Worm (Caenorhabditis elegans) whole organism, L2 larva: Measurements from ENCODE around the gene ZC506.1.

ENCODE experiments used
- C34F6.9 ChIP-seq: fragments of 150-350 bp; optimal IDR thresholded peaks from 2 replicates; lab custom pipeline; 2014; ENCODE audit warnings: missing biosample characterization, missing genetic modification characterization
- F13H6.1 ChIP-seq: sonication (generic microtip); optimal IDR thresholded peaks from 2 replicates; lab custom pipeline; 2016; ENCODE audit warnings: missing genetic modification characterization, missing compliant biosample characterization
- Y55F3AM.14 ChIP-seq: fragments of 200-800 bp; sonication (Bioruptor generic); optimal IDR thresholded peaks from 2 replicates; lab custom pipeline; 2018; ENCODE audit warnings: mild to moderate bottlenecking, missing genetic modification characterization, missing compliant biosample characterization
- ZK546.5 ChIP-seq: sonication (generic microtip); optimal IDR thresholded peaks from 2 replicates; lab custom pipeline; 2017; ENCODE audit warnings: missing biosample characterization, missing genetic modification characterization
- ama-1 ChIP-seq: fragments of 150-350 bp; optimal IDR thresholded peaks from 2 replicates; lab custom pipeline; 2018; ENCODE audit warnings: inconsistent platforms
- blmp-1 ChIP-seq: sonication (generic microtip); optimal IDR thresholded peaks from 2 replicates; lab custom pipeline; 2017; ENCODE audit warnings: missing genetic modification characterization, mild to moderate bottlenecking, missing compliant biosample characterization, antibody characterized with exemption, moderate library complexity; ENCODE audit not compliant: insufficient read depth
- ceh-16 ChIP-seq: fragments of 150-350 bp; optimal IDR thresholded peaks from 2 replicates; lab custom pipeline; 2014; ENCODE audit warnings: missing biosample characterization, missing genetic modification characterization
- dmd-4 ChIP-seq: sonication (generic microtip); optimal IDR thresholded peaks from 2 replicates; lab custom pipeline; 2017; ENCODE audit warnings: missing biosample characterization, missing genetic modification characterization
- egl-27 ChIP-seq: sonication (generic microtip); optimal IDR thresholded peaks from 3 replicates; lab custom pipeline; 2017; ENCODE audit warnings: missing biosample characterization, missing genetic modification reagents, missing genetic modification characterization
- elt-3 ChIP-seq: sonication (generic microtip); optimal IDR thresholded peaks from 2 replicates; lab custom pipeline; 2017; ENCODE audit warnings: missing biosample characterization, missing genetic modification characterization
- fos-1 ChIP-seq: fragments of 150-350 bp; optimal IDR thresholded peaks from 2 replicates; lab custom pipeline; 2014; ENCODE audit warnings: missing biosample characterization, missing genetic modification characterization
- lin-13 ChIP-seq: fragments of 150-350 bp; optimal IDR thresholded peaks from 2 replicates; lab custom pipeline; 2014; ENCODE audit warnings: missing biosample characterization, missing genetic modification reagents, missing genetic modification characterization
- lsy-2 ChIP-seq, 2 experiments: fragments of 150-350 bp in 1 of 2; sonication (generic microtip) in 1 of 2; optimal IDR thresholded peaks; 2 replicates each; lab custom pipeline; 2014 to 2017; ENCODE audit warnings: missing biosample characterization in 2 of 2, missing genetic modification characterization in 2 of 2
- mbf-1 ChIP-seq: sonication (generic microtip); optimal IDR thresholded peaks from 2 replicates; lab custom pipeline; 2017; ENCODE audit warnings: missing biosample characterization, missing genetic modification characterization
- mdl-1 ChIP-seq, 2 experiments: fragments of 150-350 bp in 1 of 2; sonication (generic microtip) in 1 of 2; optimal IDR thresholded peaks; 2 replicates each; lab custom pipeline; 2017; ENCODE audit warnings: missing biosample characterization in 2 of 2, missing genetic modification characterization in 2 of 2
- nhr-10 ChIP-seq: sonication (generic microtip); optimal IDR thresholded peaks from 2 replicates; lab custom pipeline; 2017; ENCODE audit warnings: missing biosample characterization, missing genetic modification characterization
- nhr-11 ChIP-seq: fragments of 150-350 bp; optimal IDR thresholded peaks from 2 replicates; lab custom pipeline; 2014; ENCODE audit warnings: missing biosample characterization, missing genetic modification characterization
- nhr-12 ChIP-seq: fragments of 150-350 bp; optimal IDR thresholded peaks from 2 replicates; lab custom pipeline; 2014; ENCODE audit warnings: missing biosample characterization, missing genetic modification characterization
- nhr-129 ChIP-seq: fragments of 150-350 bp; optimal IDR thresholded peaks from 2 replicates; lab custom pipeline; 2014; ENCODE audit warnings: missing biosample characterization, missing genetic modification characterization
- nhr-21 ChIP-seq: fragments of 150-350 bp; optimal IDR thresholded peaks from 2 replicates; lab custom pipeline; 2014; ENCODE audit warnings: missing biosample characterization, missing genetic modification characterization
- nhr-23 ChIP-seq: fragments of 150-350 bp; optimal IDR thresholded peaks from 2 replicates; lab custom pipeline; 2014; ENCODE audit warnings: missing biosample characterization, missing genetic modification reagents, missing genetic modification characterization
- nhr-237 ChIP-seq: fragments of 150-350 bp; optimal IDR thresholded peaks from 2 replicates; lab custom pipeline; 2014; ENCODE audit warnings: missing biosample characterization, missing genetic modification characterization
- nhr-25 ChIP-seq: fragments of 150-350 bp; sonication (generic microtip); optimal IDR thresholded peaks from 3 replicates; lab custom pipeline; 2014; ENCODE audit warnings: missing biosample characterization, missing genetic modification characterization
- peb-1 ChIP-seq: fragments of 150-350 bp; optimal IDR thresholded peaks from 2 replicates; lab custom pipeline; 2014; ENCODE audit warnings: missing biosample characterization, missing genetic modification characterization
- sem-4 ChIP-seq: fragments of 150-350 bp; optimal IDR thresholded peaks from 2 replicates; lab custom pipeline; 2014; ENCODE audit warnings: missing biosample characterization, missing genetic modification reagents, missing genetic modification characterization
- skn-1 ChIP-seq: sonication (generic microtip); optimal IDR thresholded peaks from 2 replicates; lab custom pipeline; 2017; ENCODE audit warnings: missing biosample characterization, missing genetic modification characterization
- sma-9 ChIP-seq, 2 experiments: fragments of 150-350 bp in 1 of 2; sonication (generic microtip) in 1 of 2; optimal IDR thresholded peaks; 2 replicates each; lab custom pipeline; 2014 to 2016; ENCODE audit warnings: missing genetic modification characterization in 2 of 2, mild to moderate bottlenecking in 1 of 2, missing biosample characterization in 1 of 2, missing compliant biosample characterization in 1 of 2, missing genetic modification reagents in 1 of 2, moderate library complexity in 1 of 2
- unc-39 ChIP-seq: fragments of 150-350 bp; optimal IDR thresholded peaks from 2 replicates; lab custom pipeline; 2014; ENCODE audit warnings: missing biosample characterization, missing genetic modification characterization
- unc-55 ChIP-seq: fragments of 150-350 bp; sonication (generic microtip); optimal IDR thresholded peaks from 3 replicates; lab custom pipeline; 2014; ENCODE audit warnings: missing biosample characterization, missing genetic modification reagents, missing genetic modification characterization
- ztf-1 ChIP-seq: fragments of 200-800 bp; sonication (Bioruptor generic); conservative IDR thresholded peaks from 2 replicates; pipeline ENCODE4 v1.3.6; 2022; ENCODE audit warnings: missing genetic modification characterization, missing compliant biosample characterization
- ztf-4 ChIP-seq: fragments of 150-350 bp; optimal IDR thresholded peaks from 2 replicates; lab custom pipeline; 2014; ENCODE audit warnings: missing biosample characterization, missing genetic modification characterization

Gene ZC506.1

DNA sequence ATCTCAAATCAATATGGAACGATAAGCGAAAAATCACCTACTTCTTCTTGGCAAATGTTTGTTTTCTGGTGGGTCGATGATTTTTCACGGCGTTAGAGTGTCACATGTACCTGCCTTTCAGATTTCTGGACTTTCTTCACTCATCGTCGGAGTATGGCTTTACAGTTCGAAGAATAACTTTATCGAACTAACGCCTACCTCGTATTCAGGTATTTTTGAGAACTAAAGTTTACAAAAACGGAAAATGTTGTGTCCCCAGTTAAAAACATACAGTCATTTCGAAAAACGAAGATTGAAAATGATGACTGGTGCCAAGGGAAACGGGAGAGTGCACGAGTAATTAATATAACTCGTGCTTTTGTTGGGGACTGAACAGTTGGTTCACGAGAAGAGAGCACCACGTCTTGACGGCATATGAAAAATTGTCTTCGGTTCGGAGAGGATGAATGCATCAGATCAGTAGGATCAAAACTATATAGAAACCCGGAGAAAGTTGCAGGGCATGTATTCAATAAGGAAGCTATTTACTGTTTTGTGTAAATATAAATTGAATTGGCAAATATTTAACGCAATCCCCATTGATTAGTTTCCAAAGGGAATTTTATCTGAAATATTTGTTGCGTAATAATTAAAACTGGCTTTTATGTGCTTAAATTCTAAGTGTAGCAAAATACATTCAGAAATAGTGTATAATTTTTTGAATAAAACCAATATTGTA is 25.3 kb upstream of the ZC506.1 start:
- peak; percentile 2 for TF ChIP-seq ama-1 (lab: Kevin White, UChicago)
- TF ChIP-seq nhr-129 (tag; lab: Kevin White, UChicago), result peak; percentile 38
- no peak for TF ChIP-seq ztf-4 (tag; lab: Kevin White, UChicago)
- no peak for TF ChIP-seq F13H6.1 (tag; lab: Kevin White, UChicago)

ce11 chrX:9934009-9934323 is 24.8 kb upstream of the ZC506.1 start:
- TF ChIP-seq mbf-1, result no peak
- TF ChIP-seq fos-1 (tag; lab: Kevin White, UChicago), result peak; percentile 79

DNA sequence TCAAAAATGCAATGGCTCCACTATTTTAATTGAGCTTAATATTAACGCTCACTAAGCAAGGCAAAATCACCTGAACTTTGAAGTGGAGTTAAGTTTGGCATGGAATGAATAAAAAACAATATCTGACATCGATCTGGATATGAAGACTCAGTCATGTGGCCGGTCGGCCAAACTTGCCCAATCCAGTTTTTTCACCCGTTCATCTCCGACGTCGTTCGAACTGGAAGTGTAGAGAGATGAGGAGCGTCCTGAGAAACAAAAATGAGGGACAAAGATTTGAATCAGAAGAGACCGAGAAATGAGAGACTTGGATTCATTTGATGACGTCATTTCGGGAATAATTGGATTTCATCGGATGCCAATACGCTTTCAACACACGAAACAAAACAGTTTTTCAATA is 20.7 kb upstream of the ZC506.1 start:
- TF ChIP-seq nhr-25 (tag; lab: Kevin White, UChicago) (peak; percentile 30), nhr-21 (tag; lab: Kevin White, UChicago) (peak; percentile 56), sem-4 (peak; percentile 39), ceh-16 (no peak), C34F6.9 (no peak)

DNA sequence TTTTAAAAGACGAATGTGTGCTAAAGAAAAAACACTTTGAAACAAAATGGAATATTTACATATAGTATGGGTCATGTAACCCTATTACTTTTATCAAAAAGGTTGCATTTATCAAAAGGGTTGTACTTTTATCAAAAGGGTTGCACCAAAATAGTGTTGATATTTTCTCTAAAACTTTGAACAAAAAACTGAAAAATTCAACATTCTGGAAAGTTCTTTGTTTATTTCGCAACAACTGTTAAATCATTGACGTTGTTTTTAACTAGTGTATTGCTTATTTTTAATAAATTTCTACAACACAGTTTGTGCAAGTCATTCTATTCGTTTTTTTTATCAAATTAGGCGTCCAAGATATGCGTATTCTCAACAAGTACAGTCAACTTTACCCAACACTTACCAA is 20.2 kb upstream of the ZC506.1 start, which contains the start of the genes C17G1.5 and C17G1.14:
Gene C17G1.5 (plus strand): TSS at position 266 of the 400 bp plus-strand sequence.
Gene C17G1.14 (plus strand): TSS at position 277 of the 400 bp plus-strand sequence.
- TF ChIP-seq peb-1 (no peak), unc-55 (GFP tag; lab: Kevin White, UChicago) (peak; percentile 2)

DNA sequence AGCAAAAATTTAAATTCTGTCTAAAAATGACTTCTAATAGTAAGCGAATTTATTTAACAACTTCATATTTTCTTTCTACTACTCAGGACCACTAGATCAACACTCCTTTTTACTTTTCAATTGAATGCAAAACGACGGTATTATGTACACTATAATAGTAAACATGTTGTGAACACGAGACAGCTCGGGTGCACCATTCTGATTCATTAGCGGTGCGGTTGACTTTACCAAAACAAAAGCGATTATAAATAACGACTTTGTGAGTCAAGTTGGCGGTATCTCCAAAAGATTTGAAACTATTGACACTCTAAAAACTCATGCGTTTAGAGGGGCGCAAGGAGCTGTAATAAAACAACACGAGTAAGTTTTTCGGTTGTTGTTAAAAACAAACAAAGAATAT is 18.2 kb upstream of the ZC506.1 start:
- TF ChIP-seq elt-3 (tag; lab: Kevin White, UChicago) (no peak), sem-4 (no peak), nhr-237 (tag; lab: Kevin White, UChicago) (no peak), dmd-4 (tag; lab: Kevin White, UChicago) (no peak), sma-9 (GFP tag; optimal IDR thresholded peaks at IDR 0.05; lab: Kevin White, UChicago) (no peak), sma-9 (tag; optimal IDR thresholded peaks at IDR 0.05; lab: Kevin White, UChicago) (no peak), nhr-10 (no peak), unc-55 (GFP tag; lab: Kevin White, UChicago) (no peak), lsy-2 (tag; optimal IDR thresholded peaks at IDR 0.05; lab: Kevin White, UChicago) (no peak), nhr-11 (tag; lab: Kevin White, UChicago) (no peak), ztf-4 (tag; lab: Kevin White, UChicago) (no peak), blmp-1 (tag; lab: Kevin White, UChicago) (no peak), fos-1 (tag; lab: Kevin White, UChicago) (no peak), egl-27 (tag; lab: Kevin White, UChicago) (no peak), unc-39 (tag; lab: Kevin White, UChicago) (no peak), nhr-129 (tag; lab: Kevin White, UChicago) (no peak), Y55F3AM.14 (no peak), nhr-21 (tag; lab: Kevin White, UChicago) (no peak), mbf-1 (no peak), nhr-25 (tag; lab: Kevin White, UChicago) (no peak)

ce11 chrX:9941379-9941778 is 17.4 kb upstream of the ZC506.1 start:
- TF ChIP-seq nhr-23 (tag; lab: Kevin White, UChicago) (no peak), sma-9 (GFP tag; optimal IDR thresholded peaks at IDR 0.05; lab: Kevin White, UChicago) (no peak), sma-9 (tag; optimal IDR thresholded peaks at IDR 0.05; lab: Kevin White, UChicago) (no peak), unc-55 (GFP tag; lab: Kevin White, UChicago) (no peak), fos-1 (tag; lab: Kevin White, UChicago) (no peak), lin-13 (GFP tag; lab: Kevin White, UChicago) (no peak), ztf-4 (tag; lab: Kevin White, UChicago) (no peak), mdl-1 (tag; optimal IDR thresholded peaks at IDR 0.05; lab: Kevin White, UChicago) (no peak), sem-4 (no peak), nhr-12 (tag; lab: Kevin White, UChicago) (no peak), peb-1 (no peak), ceh-16 (no peak), skn-1 (no peak), mbf-1 (no peak), lsy-2 (tag; optimal IDR thresholded peaks at IDR 0.05; lab: Kevin White, UChicago) (no peak), ZK546.5 (no peak), nhr-25 (tag; lab: Kevin White, UChicago) (no peak), egl-27 (tag; lab: Kevin White, UChicago) (no peak), nhr-129 (tag; lab: Kevin White, UChicago) (no peak), ztf-1 (GFP tag; lab: Robert Waterston, UW) (no peak)
